Worm (Caenorhabditis elegans) whole organism, mixed stage, embryonic: ENCODE results near the gene nspg-1.

Experiments used
- ces-1 ChIP-seq: fragments of 150-350 bp; optimal IDR thresholded peaks from 2 replicates; lab custom pipeline; 2014; ENCODE audit warnings: missing biosample characterization, missing genetic modification reagents, missing genetic modification characterization
- elt-1 ChIP-seq: sonication (generic microtip); optimal IDR thresholded peaks from 2 replicates; lab custom pipeline; 2017; ENCODE audit warnings: missing genetic modification characterization, mild to moderate bottlenecking, missing compliant biosample characterization, antibody characterized with exemption, moderate library complexity, borderline replicate concordance; ENCODE audit not compliant: insufficient read depth
- nhr-237 ChIP-seq: fragments of 150-350 bp; optimal IDR thresholded peaks from 2 replicates; lab custom pipeline; 2014; ENCODE audit warnings: missing biosample characterization, missing genetic modification characterization
- snpc-4 ChIP-seq: fragments of 150-350 bp; optimal IDR thresholded peaks from 2 replicates; lab custom pipeline; 2014; ENCODE audit warnings: missing biosample characterization, missing genetic modification characterization
- sptf-1 ChIP-seq: sonication (generic microtip); optimal IDR thresholded peaks from 2 replicates; lab custom pipeline; 2017; ENCODE audit warnings: mild to moderate bottlenecking, missing genetic modification characterization, moderate library complexity, missing compliant biosample characterization
- unc-62 ChIP-seq: fragments of 150-350 bp; optimal IDR thresholded peaks from 2 replicates; lab custom pipeline; 2014; ENCODE audit warnings: missing biosample characterization, missing genetic modification reagents, missing genetic modification characterization
- ztf-11 ChIP-seq: fragments of 150-350 bp; optimal IDR thresholded peaks from 2 replicates; lab custom pipeline; 2014; ENCODE audit warnings: missing biosample characterization, missing genetic modification characterization

DNA sequence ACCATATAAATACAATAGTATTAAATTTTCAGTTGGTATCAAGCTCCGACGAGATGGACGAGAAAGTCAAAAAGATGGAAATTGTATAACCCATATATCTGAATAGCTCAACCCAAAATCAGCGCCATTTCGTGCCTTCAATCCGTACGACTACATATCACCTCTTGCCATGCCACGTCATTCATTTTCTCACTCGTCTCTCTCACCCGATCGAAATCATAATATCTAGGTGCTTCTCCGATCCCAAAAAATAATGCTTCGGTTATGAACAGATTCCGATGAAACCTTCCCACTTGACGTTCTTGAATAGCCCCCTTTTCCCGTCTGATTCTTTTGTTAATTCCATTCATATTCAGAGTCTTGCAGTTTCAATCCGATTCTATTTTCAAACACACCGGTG is 13.5 kb upstream of the nspg-1 start:
- TF ChIP-seq snpc-4 (tag; lab: Kevin White, UChicago) (no peak), ztf-11 (no peak), unc-62 (GFP tag; lab: Kevin White, UChicago) (no peak), ces-1 (GFP tag; lab: Kevin White, UChicago) (no peak), elt-1 (tag; lab: Kevin White, UChicago) (no peak), sptf-1 (tag; lab: Kevin White, UChicago) (no peak), nhr-237 (tag; lab: Kevin White, UChicago) (no peak)
